Worm (Caenorhabditis elegans) whole organism, early embryonic: Measurements from ENCODE around the gene npr-29.

Experiments used
- B0310.2 ChIP-seq: sonication (generic microtip); optimal IDR thresholded peaks from 2 replicates; lab custom pipeline; 2016; ENCODE audit warnings: mild to moderate bottlenecking, missing genetic modification characterization, missing compliant biosample characterization
- aly-1 ChIP-seq: sonication (generic microtip); optimal IDR thresholded peaks from 2 replicates; lab custom pipeline; 2016; ENCODE audit warnings: missing genetic modification characterization, missing compliant biosample characterization
- ama-1 ChIP-seq: fragments of 150-350 bp; optimal IDR thresholded peaks from 2 replicates; lab custom pipeline; 2014
- hnd-1 ChIP-seq: sonication (generic microtip); optimal IDR thresholded peaks from 2 replicates; lab custom pipeline; 2016; ENCODE audit warnings: missing genetic modification characterization, missing compliant biosample characterization
- sea-1 ChIP-seq: fragments of 200-800 bp; sonication (Bioruptor generic); conservative IDR thresholded peaks from 2 replicates; pipeline ENCODE4 v1.3.6; 2022; ENCODE audit warnings: missing genetic modification characterization, missing compliant biosample characterization
- tbx-37 ChIP-seq: fragments of 200-800 bp; sonication (Bioruptor generic); conservative IDR thresholded peaks from 2 replicates; pipeline ENCODE4 v1.3.6; 2022; ENCODE audit warnings: missing genetic modification reagents, missing genetic modification characterization, missing compliant biosample characterization
- tra-4 ChIP-seq: sonication (generic microtip); optimal IDR thresholded peaks from 2 replicates; lab custom pipeline; 2017; ENCODE audit warnings: missing genetic modification characterization, missing compliant biosample characterization

DNA sequence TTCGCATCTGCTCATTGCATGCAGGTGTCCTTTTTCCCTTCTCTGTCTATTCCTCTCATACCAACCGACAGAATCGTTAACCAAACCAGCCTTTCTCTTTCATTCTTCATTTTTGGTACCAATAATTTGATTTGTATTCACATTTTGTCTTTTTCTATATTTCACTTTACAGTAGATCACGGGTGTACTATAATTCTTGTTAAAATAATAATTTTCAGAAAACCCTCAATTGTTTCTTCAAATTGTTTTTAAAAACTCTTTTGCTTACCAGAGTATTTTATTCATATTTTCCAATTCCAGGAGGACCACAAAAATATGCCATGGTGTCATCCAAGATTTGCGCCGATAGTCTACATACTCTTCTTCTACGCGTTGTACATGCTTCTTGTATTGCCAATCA is 35.5 kb upstream of the npr-29 start, which contains the start of gene T02C1.2:
- TF ChIP-seq B0310.2 (tag; lab: Kevin White, UChicago): no peak
- no peak for TF ChIP-seq aly-1
- no peak for TF ChIP-seq tra-4 (tag; lab: Kevin White, UChicago)
- TF ChIP-seq ama-1 (lab: Kevin White, UChicago): no peak
- TF ChIP-seq sea-1 (GFP tag; lab: Robert Waterston, UW): no peak
- TF ChIP-seq tbx-37 (GFP tag; lab: Robert Waterston, UW): no peak
- TF ChIP-seq hnd-1: no peak
